Fruit fly (Drosophila melanogaster) whole organism, embryonic: ENCODE measurements around the gene Gr32a.
A peak's percentile ranks its signal among the peaks of the same experiment; 100 is the strongest.

ENCODE experiments used
- Asciz ChIP-seq: fragments of 200-800 bp; sonication (Bioruptor generic); optimal IDR thresholded peaks from 2 replicates; lab custom pipeline; 2017; ENCODE audit warnings: missing biosample characterization, mild to moderate bottlenecking, missing genetic modification characterization, missing genetic modification reagents
- CG10209 ChIP-seq: fragments of 200-800 bp; sonication (Bioruptor generic); optimal IDR thresholded peaks from 3 replicates; lab custom pipeline; 2017; ENCODE audit warnings: missing biosample characterization, mild to moderate bottlenecking, missing genetic modification characterization, missing genetic modification reagents
- CG10366 ChIP-seq: fragments of 200-800 bp; sonication (Bioruptor generic); IDR thresholded peaks from 2 replicates; pipeline ENCODE4 v1.3.6; 2022; ENCODE audit warnings: missing biosample characterization, missing genetic modification characterization
- CG10462 ChIP-seq: fragments of 200-800 bp; sonication (Bioruptor generic); optimal IDR thresholded peaks from 2 replicates; lab custom pipeline; 2016; ENCODE audit warnings: missing biosample characterization, missing genetic modification characterization
- CG11504 ChIP-seq: fragments of 200-800 bp; sonication (Bioruptor generic); optimal IDR thresholded peaks from 3 replicates; lab custom pipeline; 2019; ENCODE audit warnings: missing biosample characterization, mild to moderate bottlenecking, missing genetic modification characterization, moderate library complexity
- CG11695 ChIP-seq: fragments of 200-800 bp; sonication (Bioruptor generic); IDR thresholded peaks from 3 replicates; pipeline ENCODE4 v1.3.6; 2022; ENCODE audit warnings: missing biosample characterization, missing genetic modification characterization
- CG11723 ChIP-seq: fragments of 200-800 bp; sonication (Bioruptor generic); optimal IDR thresholded peaks from 2 replicates; lab custom pipeline; 2017; ENCODE audit warnings: missing biosample characterization, mild to moderate bottlenecking, missing genetic modification characterization
- CG12391 ChIP-seq: fragments of 200-800 bp; sonication (Bioruptor generic); optimal IDR thresholded peaks from 3 replicates; lab custom pipeline; 2018; ENCODE audit warnings: missing biosample characterization, mild to moderate bottlenecking, missing genetic modification characterization, moderate library complexity
- CG12744 ChIP-seq: fragments of 200-800 bp; sonication (Bioruptor generic); optimal IDR thresholded peaks from 2 replicates; lab custom pipeline; 2016; ENCODE audit warnings: missing biosample characterization, missing genetic modification characterization
- CG13424 ChIP-seq: fragments of 200-800 bp; sonication (Bioruptor generic); optimal IDR thresholded peaks from 2 replicates; lab custom pipeline; 2019; ENCODE audit warnings: missing biosample characterization, mild to moderate bottlenecking, missing genetic modification characterization, moderate library complexity
- CG13894 ChIP-seq: fragments of 200-800 bp; sonication (Bioruptor generic); optimal IDR thresholded peaks from 3 replicates; lab custom pipeline; 2018; ENCODE audit warnings: missing biosample characterization, mild to moderate bottlenecking, missing genetic modification characterization, moderate library complexity
- CG14050 ChIP-seq: fragments of 200-800 bp; sonication (Bioruptor generic); IDR thresholded peaks from 3 replicates; pipeline ENCODE4 v1.3.6; 2022; ENCODE audit warnings: missing biosample characterization, missing genetic modification characterization
- CG15011 ChIP-seq: fragments of 200-800 bp; sonication (Bioruptor generic); optimal IDR thresholded peaks from 3 replicates; lab custom pipeline; 2018; ENCODE audit warnings: missing biosample characterization, mild to moderate bottlenecking, missing genetic modification characterization
- CG17361 ChIP-seq: fragments of 200-800 bp; sonication (Bioruptor generic); IDR thresholded peaks from 3 replicates; pipeline ENCODE4 v1.3.6; 2022; ENCODE audit warnings: missing biosample characterization, missing genetic modification characterization
- CG18619 ChIP-seq: fragments of 200-800 bp; sonication (Bioruptor generic); optimal IDR thresholded peaks from 3 replicates; lab custom pipeline; 2017; ENCODE audit warnings: missing biosample characterization, mild to moderate bottlenecking, missing genetic modification characterization
- CG31224 ChIP-seq: fragments of 200-800 bp; sonication (Bioruptor generic); IDR thresholded peaks from 2 replicates; pipeline ENCODE4 v1.3.6; 2022; ENCODE audit warnings: missing biosample characterization, missing genetic modification characterization
- CG3847 ChIP-seq: fragments of 200-800 bp; sonication (Bioruptor generic); IDR thresholded peaks from 2 replicates; pipeline ENCODE4 v1.3.6; 2022; ENCODE audit warnings: missing biosample characterization, missing genetic modification characterization
- CG43689 ChIP-seq: fragments of 200-800 bp; sonication (Bioruptor generic); IDR thresholded peaks from 2 replicates; pipeline ENCODE4 v1.3.6; 2022; ENCODE audit warnings: missing biosample characterization, missing genetic modification characterization
- CG5953 ChIP-seq: fragments of 200-800 bp; sonication (Bioruptor generic); IDR thresholded peaks from 2 replicates; pipeline ENCODE4 v1.3.6; 2022; ENCODE audit warnings: missing biosample characterization, missing genetic modification characterization
- CG6854 ChIP-seq: fragments of 200-800 bp; sonication (Bioruptor generic); optimal IDR thresholded peaks from 3 replicates; lab custom pipeline; 2017; ENCODE audit warnings: missing biosample characterization, mild to moderate bottlenecking, missing genetic modification characterization
- CG7839 ChIP-seq: fragments of 200-800 bp; sonication (Bioruptor generic); optimal IDR thresholded peaks from 3 replicates; lab custom pipeline; 2018; ENCODE audit warnings: missing biosample characterization, mild to moderate bottlenecking, missing genetic modification characterization, moderate library complexity
- CG9215 ChIP-seq: fragments of 200-800 bp; sonication (Bioruptor generic); IDR thresholded peaks from 2 replicates; pipeline ENCODE4 v1.3.6; 2022; ENCODE audit warnings: missing biosample characterization, missing genetic modification characterization
- CG9817 ChIP-seq: fragments of 200-800 bp; sonication (Bioruptor generic); optimal IDR thresholded peaks from 2 replicates; lab custom pipeline; 2018; ENCODE audit warnings: missing biosample characterization, mild to moderate bottlenecking, missing genetic modification characterization, moderate library complexity
- Fer1 ChIP-seq: fragments of 200-800 bp; sonication (Bioruptor generic); optimal IDR thresholded peaks from 2 replicates; lab custom pipeline; 2017; ENCODE audit warnings: missing biosample characterization, mild to moderate bottlenecking, missing genetic modification characterization
- H2.0 ChIP-seq: fragments of 200-800 bp; sonication (Bioruptor generic); IDR thresholded peaks from 2 replicates; pipeline ENCODE4 v1.3.6; 2022; ENCODE audit warnings: missing biosample characterization, missing genetic modification characterization
- HHEX ChIP-seq: fragments of 200-800 bp; sonication (Bioruptor generic); optimal IDR thresholded peaks from 3 replicates; lab custom pipeline; 2017; ENCODE audit warnings: missing biosample characterization, mild to moderate bottlenecking, missing genetic modification characterization, missing genetic modification reagents
- Meics ChIP-seq: fragments of 200-800 bp; sonication (Bioruptor generic); optimal IDR thresholded peaks from 2 replicates; lab custom pipeline; 2017; ENCODE audit warnings: missing biosample characterization, mild to moderate bottlenecking, missing genetic modification characterization
- Poxn ChIP-seq: fragments of 200-800 bp; sonication (Bioruptor generic); IDR thresholded peaks from 2 replicates; pipeline ENCODE4 v1.3.6; 2022; ENCODE audit warnings: missing biosample characterization, missing genetic modification characterization
- Taf1 ChIP-seq: fragments of 200-800 bp; sonication (Bioruptor generic); IDR thresholded peaks from 2 replicates; pipeline ENCODE4 v1.3.6; 2022; ENCODE audit warnings: missing biosample characterization, missing genetic modification characterization
- ash1 ChIP-seq: fragments of 200-800 bp; sonication (Bioruptor generic); optimal IDR thresholded peaks from 2 replicates; lab custom pipeline; 2018; ENCODE audit warnings: missing biosample characterization, mild to moderate bottlenecking, missing genetic modification characterization
- bbx ChIP-seq: fragments of 200-800 bp; sonication (Bioruptor generic); IDR thresholded peaks from 2 replicates; pipeline ENCODE4 v1.3.6; 2022; ENCODE audit warnings: missing biosample characterization, missing genetic modification characterization; ENCODE audit not compliant: partially characterized antibody
- chm ChIP-seq: fragments of 200-800 bp; sonication (Bioruptor generic); IDR thresholded peaks from 2 replicates; pipeline ENCODE4 v1.3.6; 2022; ENCODE audit warnings: missing biosample characterization, missing genetic modification characterization
- dysf ChIP-seq: fragments of 200-800 bp; sonication (Bioruptor generic); IDR thresholded peaks from 3 replicates; pipeline ENCODE4 v1.3.6; 2022; ENCODE audit warnings: missing biosample characterization, missing genetic modification characterization
- exex ChIP-seq: fragments of 200-800 bp; sonication (Bioruptor generic); optimal IDR thresholded peaks from 4 replicates; lab custom pipeline; 2018; ENCODE audit warnings: missing biosample characterization, mild to moderate bottlenecking, missing genetic modification characterization, moderate library complexity
- fd3F ChIP-seq: fragments of 200-800 bp; sonication (Bioruptor generic); optimal IDR thresholded peaks from 2 replicates; lab custom pipeline; 2018; ENCODE audit warnings: missing biosample characterization, mild to moderate bottlenecking, missing genetic modification characterization, moderate library complexity
- hbn ChIP-seq: fragments of 200-800 bp; sonication (Bioruptor generic); IDR thresholded peaks from 2 replicates; pipeline ENCODE4 v1.3.6; 2022; ENCODE audit warnings: missing biosample characterization, missing genetic modification characterization; ENCODE audit not compliant: partially characterized antibody
- ind ChIP-seq: fragments of 200-800 bp; sonication (Bioruptor generic); optimal IDR thresholded peaks from 3 replicates; lab custom pipeline; 2016; ENCODE audit warnings: missing biosample characterization, missing genetic modification characterization
- jumu ChIP-seq: fragments of 200-800 bp; sonication (Bioruptor generic); optimal IDR thresholded peaks from 3 replicates; lab custom pipeline; 2016; ENCODE audit warnings: missing biosample characterization, missing genetic modification characterization
- kah ChIP-seq: fragments of 200-800 bp; sonication (Bioruptor generic); optimal IDR thresholded peaks from 2 replicates; lab custom pipeline; 2018; ENCODE audit warnings: missing biosample characterization, mild to moderate bottlenecking, missing genetic modification characterization
- klu ChIP-seq: fragments of 200-800 bp; sonication (Bioruptor generic); IDR thresholded peaks from 2 replicates; pipeline ENCODE4 v1.3.6; 2022; ENCODE audit warnings: missing biosample characterization, missing genetic modification characterization
- lab ChIP-seq: fragments of 200-800 bp; sonication (Bioruptor generic); optimal IDR thresholded peaks from 3 replicates; lab custom pipeline; 2017; ENCODE audit warnings: missing biosample characterization, missing genetic modification characterization, mild to moderate bottlenecking, moderate library complexity, missing genetic modification reagents
- lmd ChIP-seq: fragments of 200-800 bp; sonication (Bioruptor generic); IDR thresholded peaks from 2 replicates; pipeline ENCODE4 v1.3.6; 2022; ENCODE audit warnings: missing biosample characterization, missing genetic modification characterization
- prd ChIP-seq, 3 experiments: fragments of >200 bp in 2 of 3; fragments of 200-800 bp in 1 of 3; sonication (Bioruptor generic) in 1 of 3; optimal IDR thresholded peaks in 2 of 3; IDR thresholded peaks in 1 of 3; 2 replicates in 2 of 3; 3 replicates in 1 of 3; pipeline versions ENCODE4 v1.3.6 to Lab custom; 2017 to 2022; ENCODE audit warnings: missing biosample characterization in 1 of 3, missing genetic modification characterization in 1 of 3
- pum ChIP-seq: fragments of 200-800 bp; sonication (Bioruptor generic); optimal IDR thresholded peaks from 2 replicates; lab custom pipeline; 2016; ENCODE audit warnings: missing biosample characterization, missing genetic modification characterization
- sens-2 ChIP-seq: fragments of 200-800 bp; sonication (Bioruptor generic); IDR thresholded peaks from 2 replicates; pipeline ENCODE4 v1.3.6; 2022; ENCODE audit warnings: missing biosample characterization, missing genetic modification characterization
- sob ChIP-seq: fragments of 200-800 bp; sonication (Bioruptor generic); IDR thresholded peaks from 2 replicates; pipeline ENCODE4 v1.3.6; 2022; ENCODE audit warnings: missing biosample characterization, missing genetic modification characterization
- sug ChIP-seq: fragments of 200-800 bp; optimal IDR thresholded peaks from 2 replicates; lab custom pipeline; 2019; ENCODE audit warnings: missing biosample characterization, mild to moderate bottlenecking, missing genetic modification characterization, moderate library complexity
- zfh1 ChIP-seq: fragments of 200-800 bp; sonication (Bioruptor generic); IDR thresholded peaks from 3 replicates; pipeline ENCODE4 v1.3.6; 2022; ENCODE audit warnings: missing biosample characterization, missing genetic modification characterization

The Gr32a gene

dm6 chr2L:11065106-11065878 is 48.5 kb upstream of the Gr32a start (continued):
- no peak for TF ChIP-seq hbn (GFP tag; lab: Robert Waterston, UW)
- no peak for TF ChIP-seq CG6854 (GFP tag; lab: Kevin White, UChicago)
- TF ChIP-seq CG3847, result peak; percentile 42
- no peak for TF ChIP-seq bbx (GFP tag; lab: Robert Waterston, UW)
- TF ChIP-seq fd3F, result peak; percentile 24
- peak; percentile 65 for TF ChIP-seq lab
- TF ChIP-seq klu (GFP tag; lab: Robert Waterston, UW), result no peak
- no peak for TF ChIP-seq sens-2 (GFP tag; lab: Robert Waterston, UW)
- no peak for TF ChIP-seq ash1 (GFP tag; lab: Kevin White, UChicago)
- peak; percentile 68 for TF ChIP-seq CG7839 (tag; lab: Kevin White, UChicago)
- 0 out of 2 replicates have a peak, but pooled peaks have one; percentile 4 for TF ChIP-seq H2.0 (GFP tag; lab: Robert Waterston, UW)
- peak; percentile 66; the same call in 2 of the 3 replicates for TF ChIP-seq dysf (GFP tag; lab: Robert Waterston, UW)
- TF ChIP-seq CG9215 (GFP tag; lab: Robert Waterston, UW), result peak; percentile 59
- TF ChIP-seq CG12391 (tag; lab: Kevin White, UChicago), result peak; percentile 11
- no peak for TF ChIP-seq CG12744 (GFP tag; lab: Kevin White, UChicago)
- TF ChIP-seq CG11695, result peak; percentile 53; the same call in 1 of the 3 replicates
- no peak for TF ChIP-seq CG14050 (GFP tag; lab: Robert Waterston, UW)
- peak; percentile 42 for TF ChIP-seq CG10209 (GFP tag; lab: Kevin White, UChicago)
- TF ChIP-seq CG15011 (GFP tag; lab: Kevin White, UChicago), result peak; percentile 16
- TF ChIP-seq Meics (GFP tag; lab: Kevin White, UChicago), result peak; percentile 63
- TF ChIP-seq ind (GFP tag; lab: Kevin White, UChicago), result peak; percentile 25
- peak; percentile 34 for TF ChIP-seq CG9817
- TF ChIP-seq chm (GFP tag; lab: Robert Waterston, UW), result no peak
- peak; percentile 3 for TF ChIP-seq CG13894 (tag; lab: Kevin White, UChicago)
- TF ChIP-seq CG10462 (GFP tag; lab: Kevin White, UChicago), result no peak
- peak; percentile 61 for TF ChIP-seq Fer1 (GFP tag; lab: Kevin White, UChicago)
- peak; percentile 5 for TF ChIP-seq CG13424 (tag; lab: Kevin White, UChicago)
- TF ChIP-seq CG18619 (GFP tag; lab: Kevin White, UChicago), result peak; percentile 48
- no peak for TF ChIP-seq Asciz
- peak; percentile 59 for TF ChIP-seq Poxn (GFP tag; lab: Robert Waterston, UW)
- no peak for TF ChIP-seq CG11723 (GFP tag; lab: Kevin White, UChicago)
- TF ChIP-seq CG5953 (GFP tag; lab: Robert Waterston, UW), result no peak
- no peak for TF ChIP-seq prd (optimal IDR thresholded peaks at IDR 0.05; lab: Kevin White, UChicago)
- peak; percentile 49 for TF ChIP-seq prd (GFP tag; IDR thresholded peaks at IDR 0.05; lab: Robert Waterston, UW)
- peak; percentile 59; the same call in 1 of the 2 replicates for TF ChIP-seq lmd (GFP tag; lab: Robert Waterston, UW)
- 0 out of 2 replicates have a peak, but pooled peaks have one; percentile 45 for TF ChIP-seq CG43689
- TF ChIP-seq CG11504 (tag; lab: Kevin White, UChicago), result peak; percentile 44
- TF ChIP-seq exex (tag; lab: Kevin White, UChicago), result peak; percentile 10
- peak; percentile 2 for TF ChIP-seq kah
- TF ChIP-seq CG10366 (GFP tag; lab: Robert Waterston, UW), result 0 out of 2 replicates have a peak, but pooled peaks have one; percentile 31
- TF ChIP-seq Taf1 (GFP tag; lab: Robert Waterston, UW), result peak; percentile 24; the same call in 1 of the 2 replicates
- no peak for TF ChIP-seq pum (GFP tag; lab: Kevin White, UChicago)
- TF ChIP-seq CG31224, result peak; percentile 55
- TF ChIP-seq jumu (GFP tag; lab: Kevin White, UChicago), result no peak
- TF ChIP-seq sug (tag; lab: Kevin White, UChicago), result peak; percentile 18
- peak; percentile 41; the same call in 1 of the 2 replicates for TF ChIP-seq sob (GFP tag; lab: Robert Waterston, UW)
- TF ChIP-seq CG17361 (GFP tag; lab: Robert Waterston, UW), result peak; percentile 48; the same call in 2 of the 3 replicates
- no peak for TF ChIP-seq zfh1 (GFP tag; lab: Robert Waterston, UW)
- peak; percentile 54 for TF ChIP-seq HHEX (GFP tag; lab: Kevin White, UChicago)
